Fruit fly (Drosophila melanogaster): ENCODE measurements around the gene Eig71Ej.

Gene Eig71Ej

dm6 chr3L:15662510-15662909 lies 1.7 kb upstream of the Eig71Ej start:
- no peak for TF ChIP-seq CG17801 (GFP tag; optimal IDR thresholded peaks at IDR 0.05; ENCODE audit: partially characterized antibody)

- TF ChIP-seq CG17801 (GFP tag; optimal IDR thresholded peaks at IDR 0.05; ENCODE audit: partially characterized antibody), result no peak
Measured at dm6 chr3L:15661567-15661966, 752 bp upstream of the Eig71Ej start, which contains the start of gene CG43082. TSS of gene CG43082 (plus strand) at chr3L:15661867.

dm6 chr3L:15659341-15659740 lies 1.5 kb downstream of the Eig71Ej start, which contains the start of the genes Eig71Eh and Eig71Ei:
TSS of gene Eig71Eh (minus strand) at chr3L:15659441.
TSS of gene Eig71Ei (plus strand) at chr3L:15659707.
- no peak for TF ChIP-seq CG17801 (GFP tag; optimal IDR thresholded peaks at IDR 0.05; ENCODE audit: partially characterized antibody)

- no peak for TF ChIP-seq CG17801 (GFP tag; optimal IDR thresholded peaks at IDR 0.05; ENCODE audit: partially characterized antibody)
Measured at dm6 chr3L:15657290-15657689, 3.5 kb downstream of the Eig71Ej start, which contains the start of the genes Eig71Ef and Eig71Eg. TSS of gene Eig71Ef (minus strand) at chr3L:15657390. TSS of gene Eig71Eg (plus strand) at chr3L:15657628.

dm6 chr3L:15655910-15656309 lies 4.9 kb downstream of the Eig71Ej start, which contains the start of gene Eig71Ee:
TSS of gene Eig71Ee (minus strand) at chr3L:15656010.
- no peak for TF ChIP-seq CG17801 (GFP tag; optimal IDR thresholded peaks at IDR 0.05; ENCODE audit: partially characterized antibody)

- TF ChIP-seq CG17801 (GFP tag; optimal IDR thresholded peaks at IDR 0.05; ENCODE audit: partially characterized antibody), result no peak
Measured at dm6 chr3L:15652154-15652553, 8.7 kb downstream of the Eig71Ej start, which contains the start of the genes Eig71Ec and Eig71Ed. TSS of gene Eig71Ec (minus strand) at chr3L:15652254. TSS of gene Eig71Ed (plus strand) at chr3L:15652537.

dm6 chr3L:15650552-15650951 lies 10.3 kb downstream of the Eig71Ej start, which contains the start of gene CG43084:
TSS of gene CG43084 (plus strand) at chr3L:15650852.
- TF ChIP-seq CG17801 (GFP tag; optimal IDR thresholded peaks at IDR 0.05; ENCODE audit: partially characterized antibody), result no peak

dm6 chr3L:15649561-15649960 lies 11.3 kb downstream of the Eig71Ej start, which contains the start of the genes Eig71Ea and Eig71Eb:
TSS of gene Eig71Ea (minus strand) at chr3L:15649661.
TSS of gene Eig71Eb (plus strand) at chr3L:15649936.
- no peak for TF ChIP-seq CG17801 (GFP tag; optimal IDR thresholded peaks at IDR 0.05; ENCODE audit: partially characterized antibody)

- TF ChIP-seq CG17801 (GFP tag; optimal IDR thresholded peaks at IDR 0.05; ENCODE audit: partially characterized antibody), result no peak
Measured at dm6 chr3L:15647712-15648621, 12.8 kb downstream of the Eig71Ej start, which contains the start of the genes comm3 and CG43083. TSS of gene comm3 (minus strand) at chr3L:15647762. TSS of gene CG43083 (plus strand) at chr3L:15648571.

- no peak for TF ChIP-seq CG17801 (GFP tag; optimal IDR thresholded peaks at IDR 0.05; ENCODE audit: partially characterized antibody)
Measured at dm6 chr3L:15646182-15646581, 14.6 kb downstream of the Eig71Ej start.

- TF ChIP-seq CG17801 (GFP tag; optimal IDR thresholded peaks at IDR 0.05; ENCODE audit: partially characterized antibody), result no peak
Measured at dm6 chr3L:15641590-15642019, 19.2 kb downstream of the Eig71Ej start.

dm6 chr3L:15639978-15640377 lies 20.8 kb downstream of the Eig71Ej start:
- TF ChIP-seq CG17801 (GFP tag; optimal IDR thresholded peaks at IDR 0.05; ENCODE audit: partially characterized antibody), result no peak

dm6 chr3L:15638524-15638923 lies 22.3 kb downstream of the Eig71Ej start:
- TF ChIP-seq CG17801 (GFP tag; optimal IDR thresholded peaks at IDR 0.05; ENCODE audit: partially characterized antibody), result no peak

dm6 chr3L:15637618-15638017 lies 23.2 kb downstream of the Eig71Ej start:
- no peak for TF ChIP-seq CG17801 (GFP tag; optimal IDR thresholded peaks at IDR 0.05; ENCODE audit: partially characterized antibody)

dm6 chr3L:15636978-15637377 lies 23.8 kb downstream of the Eig71Ej start:
- TF ChIP-seq CG17801 (GFP tag; optimal IDR thresholded peaks at IDR 0.05; ENCODE audit: partially characterized antibody), result no peak

- no peak for TF ChIP-seq CG17801 (GFP tag; optimal IDR thresholded peaks at IDR 0.05; ENCODE audit: partially characterized antibody)
Measured at dm6 chr3L:15636359-15636758, 24.5 kb downstream of the Eig71Ej start.

Measured in ovary, adult (tissue).